Worm (Caenorhabditis elegans) whole organism, midembryonic: ENCODE results near the gene F19G12.8.

Source experiments
- T22C8.4 ChIP-seq: fragments of 200-800 bp; sonication (Bioruptor generic); IDR thresholded peaks from 2 replicates; pipeline ENCODE4 v1.3.6; 2022; ENCODE audit warnings: missing genetic modification characterization, missing compliant biosample characterization
- flt-1 ChIP-seq: fragments of 200-800 bp; sonication (Bioruptor generic); IDR thresholded peaks from 2 replicates; pipeline ENCODE4 v1.3.6; 2022; ENCODE audit warnings: missing genetic modification characterization, missing compliant biosample characterization
- klf-2 ChIP-seq: fragments of 200-800 bp; sonication (Bioruptor generic); conservative IDR thresholded peaks from 2 replicates; pipeline ENCODE4 v1.3.6; 2022; ENCODE audit warnings: missing genetic modification reagents, missing genetic modification characterization, missing compliant biosample characterization
- med-1 ChIP-seq: sonication (generic microtip); optimal IDR thresholded peaks from 2 replicates; lab custom pipeline; 2017; ENCODE audit warnings: missing genetic modification characterization, mild to moderate bottlenecking, missing compliant biosample characterization, antibody characterized with exemption, missing genetic modification reagents; ENCODE audit not compliant: insufficient read depth
- tab-1 ChIP-seq: fragments of 200-800 bp; sonication (Bioruptor generic); IDR thresholded peaks from 2 replicates; pipeline ENCODE4 v1.3.6; 2022; ENCODE audit warnings: missing genetic modification characterization, missing compliant biosample characterization
- ztf-23 ChIP-seq: fragments of 200-800 bp; sonication (Bioruptor generic); IDR thresholded peaks from 2 replicates; pipeline ENCODE4 v1.3.6; 2022; ENCODE audit warnings: missing genetic modification reagents, missing genetic modification characterization, missing compliant biosample characterization
- ztf-29 ChIP-seq: fragments of 200-800 bp; sonication (Bioruptor generic); IDR thresholded peaks from 2 replicates; pipeline ENCODE4 v1.3.6; 2022; ENCODE audit warnings: missing genetic modification reagents, missing genetic modification characterization, missing compliant biosample characterization

DNA sequence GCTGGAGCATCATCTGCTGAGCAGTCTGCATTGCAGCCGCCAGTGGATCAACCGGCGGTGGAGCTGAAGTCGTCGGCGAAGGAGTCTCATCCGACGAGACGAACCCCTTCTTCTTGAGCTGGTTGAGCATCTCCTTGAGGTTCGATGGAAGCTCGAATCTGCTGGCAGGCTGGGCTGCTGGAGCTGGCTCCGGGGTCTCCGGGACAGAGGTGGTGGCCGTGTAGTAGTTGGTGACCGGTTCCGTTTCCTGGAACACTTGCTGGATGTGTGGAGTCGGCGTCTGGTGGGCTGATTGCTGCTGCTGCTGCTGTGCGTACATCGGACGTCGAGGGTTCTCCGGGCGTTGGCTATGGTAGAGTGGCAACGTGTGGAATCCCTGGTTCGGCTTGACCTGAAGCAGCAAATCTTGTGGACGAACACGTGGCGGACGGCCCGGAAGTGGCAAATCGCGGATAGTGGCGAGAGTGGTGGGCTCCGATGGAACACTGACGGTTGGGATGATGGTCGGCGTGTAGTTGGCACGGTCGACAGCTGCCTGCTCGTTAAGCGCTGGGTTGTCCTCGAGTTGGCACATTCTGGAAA is 24.6 kb downstream of the F19G12.8 start:
- TF ChIP-seq med-1 (peak; percentile 0), T22C8.4 (GFP tag; lab: Robert Waterston, UW) (no peak), flt-1 (GFP tag; lab: Robert Waterston, UW) (no peak), tab-1 (GFP tag; lab: Robert Waterston, UW) (no peak), ztf-29 (GFP tag; lab: Robert Waterston, UW) (no peak), ztf-23 (GFP tag; lab: Robert Waterston, UW) (no peak), klf-2 (GFP tag; lab: Robert Waterston, UW) (no peak)
